Worm (Caenorhabditis elegans) whole organism, mixed stage, embryonic: Measurements from ENCODE around the gene pbo-1.
A peak's percentile ranks its signal among the peaks of the same experiment; 100 is the strongest.

Source experiments
- elt-1 ChIP-seq: sonication (generic microtip); optimal IDR thresholded peaks from 2 replicates; lab custom pipeline; 2017; ENCODE audit warnings: missing genetic modification characterization, mild to moderate bottlenecking, missing compliant biosample characterization, antibody characterized with exemption, moderate library complexity, borderline replicate concordance; ENCODE audit not compliant: insufficient read depth
- ham-2 ChIP-seq: fragments of 200-800 bp; sonication (Bioruptor generic); optimal IDR thresholded peaks from 2 replicates; lab custom pipeline; 2018; ENCODE audit warnings: mild to moderate bottlenecking, missing genetic modification characterization, missing compliant biosample characterization
- mls-2 ChIP-seq: sonication (generic microtip); optimal IDR thresholded peaks from 2 replicates; lab custom pipeline; 2016; ENCODE audit warnings: mild to moderate bottlenecking, missing genetic modification characterization, moderate library complexity, missing compliant biosample characterization
- nhr-237 ChIP-seq: fragments of 150-350 bp; optimal IDR thresholded peaks from 2 replicates; lab custom pipeline; 2014; ENCODE audit warnings: missing biosample characterization, missing genetic modification characterization
- snpc-4 ChIP-seq: fragments of 150-350 bp; optimal IDR thresholded peaks from 2 replicates; lab custom pipeline; 2014; ENCODE audit warnings: missing biosample characterization, missing genetic modification characterization
- sptf-1 ChIP-seq: sonication (generic microtip); optimal IDR thresholded peaks from 2 replicates; lab custom pipeline; 2017; ENCODE audit warnings: mild to moderate bottlenecking, missing genetic modification characterization, moderate library complexity, missing compliant biosample characterization

pbo-1 gene

ce11 chrIII:2632819-2633398, 53.4 kb downstream of the pbo-1 start:
- TF ChIP-seq sptf-1 (no peak), snpc-4 (no peak), ham-2 (GFP tag; lab: Kevin White, UChicago) (peak; percentile 19), elt-1 (tag; lab: Kevin White, UChicago) (peak; percentile 52), nhr-237 (tag; lab: Kevin White, UChicago) (no peak), mls-2 (tag; lab: Kevin White, UChicago) (no peak)
